Fruit fly (Drosophila melanogaster) whole organism, wandering third instar larva: ENCODE measurements around the gene CG6325.

ENCODE experiments used
- Abd-B ChIP-seq: fragments of >200 bp; optimal IDR thresholded peaks from 2 replicates; lab custom pipeline; 2017; ENCODE audit warnings: missing biosample characterization, missing genetic modification characterization
- CG32264 ChIP-seq: fragments of 200-800 bp; sonication (Bioruptor generic); optimal IDR thresholded peaks from 2 replicates; lab custom pipeline; 2016; ENCODE audit warnings: missing biosample characterization, missing genetic modification characterization
- CG9705 ChIP-seq: fragments of 200-800 bp; sonication (Bioruptor generic); optimal IDR thresholded peaks from 2 replicates; lab custom pipeline; 2018; ENCODE audit warnings: missing biosample characterization, mild to moderate bottlenecking, missing genetic modification characterization
- CrebA ChIP-seq: fragments of 200-800 bp; sonication (Bioruptor generic); optimal IDR thresholded peaks from 2 replicates; lab custom pipeline; 2016; ENCODE audit warnings: missing biosample characterization, mild to moderate bottlenecking, missing genetic modification characterization, borderline replicate concordance
- Dfd ChIP-seq: fragments of >200 bp; optimal IDR thresholded peaks from 2 replicates; lab custom pipeline; 2017; ENCODE audit warnings: missing biosample characterization, missing genetic modification characterization
- Dif ChIP-seq: fragments of 200-275, 200-300 bp; sonication (Bioruptor generic); optimal IDR thresholded peaks from 2 replicates; lab custom pipeline; 2018; ENCODE audit warnings: missing biosample characterization, missing genetic modification characterization; ENCODE audit not compliant: partially characterized antibody
- GATAd ChIP-seq: sonication (Bioruptor generic); optimal IDR thresholded peaks from 2 replicates; lab custom pipeline; 2016; ENCODE audit warnings: missing biosample characterization, missing genetic modification characterization
- HLH106 ChIP-seq: fragments of 200-800 bp; optimal IDR thresholded peaks from 3 replicates; lab custom pipeline; 2019; ENCODE audit warnings: missing biosample characterization, mild to moderate bottlenecking, missing genetic modification characterization, moderate library complexity
- Hnf4 ChIP-seq: fragments of 200-800 bp; sonication (Bioruptor generic); optimal IDR thresholded peaks from 2 replicates; lab custom pipeline; 2016; ENCODE audit warnings: missing biosample characterization, mild to moderate bottlenecking, missing genetic modification characterization
- Hr78 ChIP-seq: fragments of >200 bp; optimal IDR thresholded peaks from 2 replicates; lab custom pipeline; 2017; ENCODE audit warnings: missing biosample characterization, missing genetic modification characterization
- Hr83 ChIP-seq: fragments of 200-300 bp; sonication (Bioruptor generic); optimal IDR thresholded peaks from 2 replicates; lab custom pipeline; 2016; ENCODE audit warnings: missing biosample characterization, mild to moderate bottlenecking, missing genetic modification characterization, moderate library complexity; ENCODE audit not compliant: poor library complexity, severe bottlenecking
- Jra ChIP-seq: sonication (Bioruptor generic); optimal IDR thresholded peaks from 2 replicates; lab custom pipeline; 2016; ENCODE audit warnings: missing biosample characterization, missing genetic modification characterization
- Mio ChIP-seq: sonication (Bioruptor generic); optimal IDR thresholded peaks from 2 replicates; lab custom pipeline; 2016; ENCODE audit warnings: missing biosample characterization, missing genetic modification characterization
- Myc ChIP-seq: fragments of >200 bp; optimal IDR thresholded peaks from 2 replicates; lab custom pipeline; 2017
- N ChIP-seq: fragments of >200 bp; optimal IDR thresholded peaks from 2 replicates; lab custom pipeline; 2018; ENCODE audit warnings: missing biosample characterization, missing external identifiers, missing genetic modification characterization
- OdsH ChIP-seq: fragments of 200-800 bp; sonication (Bioruptor generic); optimal IDR thresholded peaks from 2 replicates; lab custom pipeline; 2016; ENCODE audit warnings: missing biosample characterization, mild to moderate bottlenecking, missing genetic modification characterization
- Rel ChIP-seq, 2 experiments: fragments of 200-800 bp; sonication (Bioruptor generic) in 1 of 2; optimal IDR thresholded peaks; 2 replicates in 1 of 2; 3 replicates in 1 of 2; lab custom pipeline; 2016 to 2019; ENCODE audit warnings: mild to moderate bottlenecking in 2 of 2, missing biosample characterization in 2 of 2, missing genetic modification characterization in 2 of 2, moderate library complexity in 1 of 2
- Sp1 ChIP-seq: fragments of 200-800 bp; sonication (Bioruptor generic); optimal IDR thresholded peaks from 3 replicates; lab custom pipeline; 2019; ENCODE audit warnings: missing biosample characterization, mild to moderate bottlenecking, missing genetic modification characterization, moderate library complexity
- Vsx2 ChIP-seq: fragments of 200-300, 225-300 bp; sonication (Bioruptor generic); optimal IDR thresholded peaks from 2 replicates; lab custom pipeline; 2018; ENCODE audit warnings: missing biosample characterization, missing genetic modification characterization; ENCODE audit not compliant: partially characterized antibody
- br ChIP-seq: fragments of 200-800 bp; sonication (Bioruptor generic); optimal IDR thresholded peaks from 2 replicates; lab custom pipeline; 2016; ENCODE audit warnings: missing biosample characterization, missing genetic modification characterization
- brk ChIP-seq: fragments of 200-800 bp; sonication (Bioruptor generic); optimal IDR thresholded peaks from 2 replicates; lab custom pipeline; 2016; ENCODE audit warnings: missing biosample characterization, mild to moderate bottlenecking, missing genetic modification characterization
- dl ChIP-seq, 2 experiments: fragments of 175-275, 200-275 bp in 1 of 2; fragments of 200-275 bp in 1 of 2; sonication (Bioruptor generic); optimal IDR thresholded peaks; lab custom pipeline; 2018; ENCODE audit warnings: mild to moderate bottlenecking in 2 of 2, missing biosample characterization in 2 of 2, missing genetic modification characterization in 2 of 2, moderate library complexity in 2 of 2; ENCODE audit not compliant: partially characterized antibody in 2 of 2, insufficient read depth in 1 of 2
- dmrt93B ChIP-seq: fragments of 200-800 bp; sonication (Bioruptor generic); optimal IDR thresholded peaks from 2 replicates; lab custom pipeline; 2018; ENCODE audit warnings: missing biosample characterization, mild to moderate bottlenecking, missing genetic modification characterization
- dsf ChIP-seq: sonication (Bioruptor generic); optimal IDR thresholded peaks from 2 replicates; lab custom pipeline; 2016; ENCODE audit warnings: missing biosample characterization, missing genetic modification characterization, borderline replicate concordance
- ey ChIP-seq: fragments of 200-800 bp; sonication (Bioruptor generic); optimal IDR thresholded peaks from 2 replicates; lab custom pipeline; 2016; ENCODE audit warnings: missing biosample characterization, missing genetic modification characterization
- foxo ChIP-seq, 2 experiments: fragments of 200-800 bp; sonication (Bioruptor generic); optimal IDR thresholded peaks; 2 replicates in 1 of 2; 3 replicates in 1 of 2; lab custom pipeline; 2016 to 2017; ENCODE audit warnings: missing biosample characterization in 2 of 2, missing genetic modification characterization in 2 of 2
- fru ChIP-seq: fragments of 200-800 bp; sonication (Bioruptor generic); optimal IDR thresholded peaks from 3 replicates; lab custom pipeline; 2016; ENCODE audit warnings: missing biosample characterization, mild to moderate bottlenecking, missing genetic modification characterization
- h ChIP-seq: fragments of 200-800 bp; sonication (Bioruptor generic); optimal IDR thresholded peaks from 3 replicates; lab custom pipeline; 2016; ENCODE audit warnings: missing biosample characterization, mild to moderate bottlenecking, missing genetic modification characterization
- jim ChIP-seq: fragments of 175-275, 200-325 bp; sonication (Bioruptor generic); optimal IDR thresholded peaks from 2 replicates; lab custom pipeline; 2016; ENCODE audit warnings: missing biosample characterization, mild to moderate bottlenecking, missing genetic modification characterization
- lola ChIP-seq: fragments of >200 bp; optimal IDR thresholded peaks from 2 replicates; lab custom pipeline; 2017; ENCODE audit warnings: missing biosample characterization, missing genetic modification characterization
- pan ChIP-seq: fragments of >200 bp; optimal IDR thresholded peaks from 2 replicates; lab custom pipeline; 2017
- psq ChIP-seq: fragments of 200-800 bp; sonication (Bioruptor generic); optimal IDR thresholded peaks from 3 replicates; lab custom pipeline; 2017; ENCODE audit warnings: missing biosample characterization, mild to moderate bottlenecking, missing genetic modification characterization, moderate library complexity
- rgr ChIP-seq: fragments of 200-800 bp; sonication (Bioruptor generic); optimal IDR thresholded peaks from 3 replicates; lab custom pipeline; 2016; ENCODE audit warnings: missing biosample characterization, mild to moderate bottlenecking, missing genetic modification characterization
- sage ChIP-seq: fragments of 200-800 bp; sonication (Bioruptor generic); optimal IDR thresholded peaks from 2 replicates; lab custom pipeline; 2016; ENCODE audit warnings: missing biosample characterization, mild to moderate bottlenecking, missing genetic modification characterization
- sv ChIP-seq: fragments of 200-800 bp; sonication (Bioruptor generic); optimal IDR thresholded peaks from 3 replicates; lab custom pipeline; 2016; ENCODE audit warnings: missing biosample characterization, missing genetic modification characterization
- tai ChIP-seq: sonication (Bioruptor generic); optimal IDR thresholded peaks from 2 replicates; lab custom pipeline; 2016; ENCODE audit warnings: missing biosample characterization, missing genetic modification characterization
- usp ChIP-seq: fragments of >200 bp; optimal IDR thresholded peaks from 2 replicates; lab custom pipeline; 2017; ENCODE audit warnings: missing biosample characterization, missing genetic modification characterization
- woc ChIP-seq: sonication (Bioruptor generic); optimal IDR thresholded peaks from 2 replicates; lab custom pipeline; 2016; ENCODE audit warnings: missing biosample characterization, mild to moderate bottlenecking, missing genetic modification characterization

Gene CG6325

DNA sequence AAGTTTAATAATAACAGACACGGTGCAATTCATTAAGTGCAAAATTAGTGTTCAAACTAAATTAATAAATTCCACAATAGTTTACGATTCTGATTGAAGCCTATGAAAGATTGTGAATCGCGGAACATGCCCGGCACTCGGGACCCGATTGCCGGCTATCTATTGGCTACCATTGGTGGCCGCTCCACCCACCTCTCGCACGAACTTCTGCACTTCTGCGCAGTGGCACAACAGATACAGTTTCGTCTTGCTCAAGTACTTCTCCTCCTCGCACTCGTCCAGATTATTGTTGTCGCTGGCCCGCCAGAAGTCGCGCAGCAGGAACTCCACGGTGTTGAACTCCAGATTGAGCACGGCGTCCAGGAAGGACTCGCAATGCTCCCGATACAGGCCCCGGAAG lies 42.8 kb downstream of the CG6325 start:
- TF ChIP-seq Hr78 (GFP tag; lab: Kevin White, UChicago) = no peak
- TF ChIP-seq pan (lab: Kevin White, UChicago) = no peak

DNA sequence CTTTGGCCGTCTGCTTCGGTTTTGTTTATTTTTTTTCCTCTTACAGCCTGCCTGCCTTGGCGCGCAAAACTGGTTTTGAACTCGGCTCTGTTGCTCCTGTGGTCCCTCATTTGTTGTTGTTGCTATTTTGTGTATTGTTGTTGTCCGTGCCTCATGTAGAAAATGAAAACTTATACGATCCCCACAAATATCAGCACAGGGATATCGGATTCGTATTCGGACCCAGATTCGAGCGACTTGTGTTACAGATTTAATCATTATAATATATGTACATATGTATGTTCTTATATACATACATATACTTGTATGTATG lies 49.8 kb downstream of the CG6325 start:
- TF ChIP-seq dmrt93B (no peak), HLH106 (tag; lab: Kevin White, UChicago) (no peak), CrebA (GFP tag; lab: Kevin White, UChicago) (no peak), N (GFP tag; lab: Kevin White, UChicago) (no peak), Dif (GFP tag; lab: Kevin White, UChicago) (peak; percentile 5)
- TF ChIP-seq, all 38 proteins: peak for 1

DNA sequence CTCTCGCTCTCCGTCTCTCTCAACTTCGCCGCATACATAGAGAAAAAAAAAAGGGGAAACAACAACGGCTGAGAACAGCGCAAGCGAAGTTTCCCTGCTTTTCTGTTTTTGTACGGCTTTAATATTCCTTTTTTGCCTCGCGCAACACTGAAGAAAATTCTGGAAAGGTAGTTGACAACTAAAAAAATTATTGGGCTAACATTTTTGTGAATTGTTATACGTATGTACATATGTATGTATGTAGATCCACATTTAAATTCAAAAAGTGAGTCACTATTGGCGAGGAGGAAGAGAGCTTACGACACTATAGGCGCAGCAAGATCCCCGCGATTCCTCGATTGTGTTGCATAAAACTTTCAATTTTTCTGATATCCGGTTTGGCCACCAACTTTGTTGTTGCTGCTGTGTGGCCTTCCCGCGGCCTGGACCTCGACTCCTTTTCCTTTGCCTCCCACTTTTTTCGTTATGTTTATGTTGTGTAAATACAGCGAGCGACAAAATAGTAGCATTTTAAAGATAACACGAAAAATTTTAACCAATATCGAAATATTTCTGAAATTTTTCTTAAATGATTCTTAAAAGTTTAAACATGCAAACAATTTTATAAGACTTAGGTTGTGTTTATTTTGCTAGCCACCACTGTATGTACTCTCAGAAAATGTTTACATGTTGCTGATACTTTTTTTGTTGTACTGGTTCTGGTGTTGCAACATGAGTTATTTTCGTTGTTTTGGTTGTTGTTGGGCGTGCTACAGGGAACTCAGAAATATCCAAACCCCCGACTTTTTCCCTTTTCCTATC lies 50.3 kb downstream of the CG6325 start:
- TF ChIP-seq HLH106 (tag; lab: Kevin White, UChicago) (peak; percentile 94), jim (GFP tag; lab: Kevin White, UChicago) (no peak), psq (peak; percentile 94), Hr78 (GFP tag; lab: Kevin White, UChicago) (no peak), brk (GFP tag; lab: Kevin White, UChicago) (peak; percentile 75), Rel (GFP tag; optimal IDR thresholded peaks at IDR 0.05; lab: Kevin White, UChicago) (peak; percentile 89), Rel (tag; optimal IDR thresholded peaks at IDR 0.05; lab: Kevin White, UChicago) (peak; percentile 75), lola (GFP tag; lab: Kevin White, UChicago) (no peak), Hr83 (peak; percentile 8), CG9705 (GFP tag; lab: Kevin White, UChicago) (peak; percentile 92), Myc (lab: Kevin White, UChicago) (no peak), br (GFP tag; lab: Kevin White, UChicago) (peak; percentile 93), Abd-B (GFP tag; lab: Kevin White, UChicago) (no peak), h (GFP tag; lab: Kevin White, UChicago) (peak; percentile 95), pan (lab: Kevin White, UChicago) (no peak), dsf (peak; percentile 66), Jra (GFP tag; lab: Kevin White, UChicago) (peak; percentile 88), dmrt93B (peak; percentile 78), sv (GFP tag; lab: Kevin White, UChicago) (peak; percentile 86), Vsx2 (GFP tag; lab: Kevin White, UChicago) (no peak), dl (GFP tag; optimal IDR thresholded peaks at IDR 0.05; lab: Kevin White, UChicago; ENCODE audit: insufficient read depth in 1 of 2, partially characterized antibody in 2 of 2) (no peak), tai (GFP tag; lab: Kevin White, UChicago) (no peak), OdsH (GFP tag; lab: Kevin White, UChicago) (peak; percentile 94), Hnf4 (GFP tag; lab: Kevin White, UChicago) (peak; percentile 92), Sp1 (GFP tag; lab: Kevin White, UChicago) (peak; percentile 96), N (GFP tag; lab: Kevin White, UChicago) (no peak), Dif (GFP tag; lab: Kevin White, UChicago) (no peak), sage (GFP tag; lab: Kevin White, UChicago) (peak; percentile 87), Mio (GFP tag; lab: Kevin White, UChicago) (peak; percentile 47), Dfd (GFP tag; lab: Kevin White, UChicago) (peak; percentile 9), rgr (GFP tag; lab: Kevin White, UChicago) (peak; percentile 93), fru (GFP tag; lab: Kevin White, UChicago) (peak; percentile 96), foxo (GFP tag; optimal IDR thresholded peaks at IDR 0.05; lab: Kevin White, UChicago) (peak; percentile 43 to 95), usp (GFP tag; lab: Kevin White, UChicago) (no peak), CrebA (GFP tag; lab: Kevin White, UChicago) (peak; percentile 32), woc (GFP tag; lab: Kevin White, UChicago) (peak; percentile 97), GATAd (GFP tag; lab: Kevin White, UChicago) (peak; percentile 46), ey (peak; percentile 95), CG32264 (GFP tag; lab: Kevin White, UChicago) (peak; percentile 54)
- TF ChIP-seq, all 38 proteins: peak for 26
